Fruit fly (Drosophila melanogaster): ENCODE data around the gene CG7860.

dm6 chrX:15594230-15594857 lies 25.6 kb downstream of the CG7860 start:
- TF ChIP-seq CG9948 (tag; optimal IDR thresholded peaks at IDR 0.05) (no peak), fd96Ca (GFP tag; IDR thresholded peaks at IDR 0.05) (no peak), CG14655 (GFP tag; optimal IDR thresholded peaks at IDR 0.05) (no peak), Ets98B (GFP tag; IDR thresholded peaks at IDR 0.05) (peak; percentile 1; the same call in 1 of the 2 replicates), CG8159 (tag; optimal IDR thresholded peaks at IDR 0.05) (no peak), Pif1B (GFP tag; optimal IDR thresholded peaks at IDR 0.05) (no peak), D1 (tag; optimal IDR thresholded peaks at IDR 0.05) (no peak)

Measured in whole organism, pupa.